Worm (Caenorhabditis elegans): ENCODE measurements around the gene acaa-2.

acaa-2 gene

ce11 chrIII:13346785-13347184 is 2.0 kb downstream of the acaa-2 start, which contains the start of gene mtm-6:
mtm-6 (plus strand) TSS chrIII:13347085.
- no peak for TF ChIP-seq ceh-2 (tag; optimal IDR thresholded peaks at IDR 0.05)
- TF ChIP-seq K02D7.2 (tag; optimal IDR thresholded peaks at IDR 0.05), result peak; percentile 48
- TF ChIP-seq ceh-30 (tag; optimal IDR thresholded peaks at IDR 0.05), result no peak

ce11 chrIII:13347782-13348327 is 3.1 kb downstream of the acaa-2 start:
- TF ChIP-seq unc-3 (GFP tag; conservative IDR thresholded peaks at IDR 0.05) (no peak), unc-3 (tag; optimal IDR thresholded peaks at IDR 0.05) (no peak), unc-42 (tag; optimal IDR thresholded peaks at IDR 0.05) (peak; percentile 34), ceh-19 (GFP tag; optimal IDR thresholded peaks at IDR 0.05) (no peak)

ce11 chrIII:13348891-13349290 is 4.2 kb downstream of the acaa-2 start:
- TF ChIP-seq unc-42 (tag; optimal IDR thresholded peaks at IDR 0.05) (peak; percentile 79), hlh-30 (tag; optimal IDR thresholded peaks at IDR 0.05; ENCODE audit: insufficient read depth) (no peak)

DNA sequence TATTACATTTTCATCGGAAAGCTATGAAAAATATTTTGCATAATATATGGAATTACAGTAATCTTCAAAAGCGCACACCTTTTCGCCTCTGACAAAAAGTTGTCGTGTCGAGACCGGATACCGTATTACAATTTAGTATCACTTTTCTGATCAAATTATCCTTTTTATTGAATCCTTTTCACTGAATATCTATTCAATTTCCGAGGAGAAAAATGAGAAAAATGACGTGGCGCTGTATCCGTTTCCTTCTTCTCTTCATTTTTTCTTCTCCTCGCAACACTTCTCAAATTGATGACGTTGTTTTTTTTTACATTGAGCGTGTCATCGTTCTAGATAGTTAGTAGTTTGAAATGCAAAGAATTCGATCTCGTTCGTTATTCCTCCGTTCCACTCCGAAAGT is 6.2 kb downstream of the acaa-2 start:
- TF ChIP-seq elt-2 (tag; optimal IDR thresholded peaks at IDR 0.05) (no peak), C38D4.7 (GFP tag; optimal IDR thresholded peaks at IDR 0.05) (no peak), unc-42 (tag; optimal IDR thresholded peaks at IDR 0.05) (peak; percentile 46)

DNA sequence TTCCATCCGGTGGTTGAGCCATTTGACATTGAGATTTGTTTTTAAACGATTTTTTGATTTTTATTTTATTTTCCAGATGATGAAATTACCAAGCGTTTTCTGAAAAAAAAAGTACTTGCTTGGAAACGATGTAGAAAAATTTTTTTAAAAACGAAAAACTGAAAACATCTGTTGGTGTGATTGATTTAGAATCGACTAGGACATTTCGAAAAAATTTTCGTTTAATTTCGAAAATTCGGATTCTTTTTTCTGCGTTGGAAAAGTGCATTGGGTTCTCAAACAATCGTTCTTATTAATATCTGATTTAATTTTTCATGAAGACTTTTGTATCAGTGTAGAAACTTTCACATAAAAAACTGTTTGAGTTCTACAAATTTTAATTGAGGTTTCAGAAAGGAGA is 14.5 kb downstream of the acaa-2 start, which contains the start of gene F53A2.9:
TSS of gene F53A2.9 (minus strand) at position 101 of the 400 bp plus-strand sequence.
- TF ChIP-seq hlh-6 (tag; optimal IDR thresholded peaks at IDR 0.05) (no peak), lin-11 (tag; optimal IDR thresholded peaks at IDR 0.05) (no peak), ref-2 (tag; optimal IDR thresholded peaks at IDR 0.05) (no peak), syd-9 (tag; optimal IDR thresholded peaks at IDR 0.05) (no peak), ttx-3 (tag; optimal IDR thresholded peaks at IDR 0.05) (no peak), pag-3 (tag; optimal IDR thresholded peaks at IDR 0.05; ENCODE audit: borderline replicate concordance) (no peak), mec-3 (tag; optimal IDR thresholded peaks at IDR 0.05; ENCODE audit: borderline replicate concordance) (no peak), ets-4 (tag; optimal IDR thresholded peaks at IDR 0.05) (no peak), unc-86 (tag; optimal IDR thresholded peaks at IDR 0.05) (no peak), ceh-30 (tag; optimal IDR thresholded peaks at IDR 0.05) (no peak), F13H6.1 (tag; optimal IDR thresholded peaks at IDR 0.05) (no peak), fkh-10 (GFP tag; optimal IDR thresholded peaks at IDR 0.05) (no peak), ama-1 (optimal IDR thresholded peaks at IDR 0.05) (no peak), pros-1 (tag; optimal IDR thresholded peaks at IDR 0.05) (no peak), ceh-6 (GFP tag; optimal IDR thresholded peaks at IDR 0.05) (no peak), ceh-2 (tag; optimal IDR thresholded peaks at IDR 0.05) (no peak), K09A11.1 (tag; optimal IDR thresholded peaks at IDR 0.05; ENCODE audit: insufficient read depth) (no peak), dve-1 (tag; optimal IDR thresholded peaks at IDR 0.05) (no peak)

DNA sequence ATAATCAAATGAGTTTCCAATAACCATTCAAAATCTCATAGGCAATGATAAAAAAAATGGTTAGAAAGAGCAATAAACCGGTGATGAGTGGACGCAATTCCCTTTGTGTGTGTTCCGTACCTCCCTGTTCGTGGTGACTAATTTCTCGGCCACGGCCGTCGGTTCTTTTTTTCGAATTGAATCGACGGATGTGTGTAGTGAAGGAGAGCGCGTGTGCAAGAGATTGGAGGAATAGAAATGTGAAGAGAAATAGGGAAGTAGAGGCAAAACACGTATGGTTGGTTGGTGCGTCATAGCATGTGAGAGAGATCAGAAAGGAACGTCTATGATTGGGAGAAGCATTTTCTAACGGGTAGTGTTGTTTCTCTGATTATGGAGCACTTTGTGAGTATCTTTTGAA is 15.1 kb downstream of the acaa-2 start:
- TF ChIP-seq nfya-1 (tag; optimal IDR thresholded peaks at IDR 0.05) (peak; percentile 71), pha-2 (tag; optimal IDR thresholded peaks at IDR 0.05) (no peak), fkh-6 (tag; optimal IDR thresholded peaks at IDR 0.05) (peak; percentile 18), unc-42 (tag; optimal IDR thresholded peaks at IDR 0.05) (peak; percentile 39), tbx-2 (tag; optimal IDR thresholded peaks at IDR 0.05) (peak; percentile 68), rnt-1 (tag; optimal IDR thresholded peaks at IDR 0.05) (peak; percentile 48), C08G9.2 (tag; optimal IDR thresholded peaks at IDR 0.05) (peak; percentile 38), hlh-8 (tag; optimal IDR thresholded peaks at IDR 0.05) (no peak), ceh-31 (tag; optimal IDR thresholded peaks at IDR 0.05) (peak; percentile 84), pat-9 (tag; optimal IDR thresholded peaks at IDR 0.05) (no peak), F13H6.1 (tag; optimal IDR thresholded peaks at IDR 0.05) (peak; percentile 23), ref-2 (tag; optimal IDR thresholded peaks at IDR 0.05) (peak; percentile 35), ceh-48 (tag; optimal IDR thresholded peaks at IDR 0.05) (no peak), hlh-30 (tag; optimal IDR thresholded peaks at IDR 0.05; ENCODE audit: insufficient read depth) (peak; percentile 67), ceh-2 (tag; optimal IDR thresholded peaks at IDR 0.05) (peak; percentile 61), ets-4 (tag; optimal IDR thresholded peaks at IDR 0.05) (peak; percentile 21)

Data from whole organism, late embryonic.